Fruit fly (Drosophila melanogaster) whole organism, embryonic: Measurements from ENCODE around the gene Oatp26F.

Experiments
- Awh ChIP-seq: fragments of 200-800 bp; sonication (Bioruptor generic); IDR thresholded peaks from 2 replicates; pipeline ENCODE4, ENCODE4 v1.3.6; 2022; ENCODE audit warnings: missing biosample characterization, missing genetic modification characterization
- CG1024 ChIP-seq: fragments of 200-800 bp; sonication (Bioruptor generic); IDR thresholded peaks from 2 replicates; pipeline ENCODE4 v1.3.6; 2022; ENCODE audit warnings: missing biosample characterization, missing genetic modification characterization
- CG10267 ChIP-seq: fragments of 200-800 bp; sonication (Bioruptor generic); optimal IDR thresholded peaks from 2 replicates; lab custom pipeline; 2018; ENCODE audit warnings: missing biosample characterization, mild to moderate bottlenecking, missing genetic modification characterization, moderate library complexity
- CG10979 ChIP-seq: fragments of 200-800 bp; sonication (Bioruptor generic); optimal IDR thresholded peaks from 2 replicates; lab custom pipeline; 2018; ENCODE audit warnings: missing biosample characterization, mild to moderate bottlenecking, missing genetic modification characterization, moderate library complexity
- CG12155 ChIP-seq: fragments of 200-800 bp; sonication (Bioruptor generic); optimal IDR thresholded peaks from 3 replicates; lab custom pipeline; 2016; ENCODE audit warnings: missing biosample characterization, missing genetic modification characterization
- CG14441 ChIP-seq: fragments of 200-800 bp; sonication (Bioruptor generic); IDR thresholded peaks from 2 replicates; pipeline ENCODE4 v1.3.6; 2022; ENCODE audit warnings: missing biosample characterization, missing genetic modification characterization
- CG14860 ChIP-seq: fragments of 200-800 bp; sonication (Bioruptor generic); IDR thresholded peaks from 3 replicates; pipeline ENCODE4 v1.3.6; 2022; ENCODE audit warnings: missing biosample characterization, missing genetic modification characterization; ENCODE audit not compliant: partially characterized antibody
- CG15011 ChIP-seq: fragments of 200-800 bp; sonication (Bioruptor generic); optimal IDR thresholded peaks from 3 replicates; lab custom pipeline; 2018; ENCODE audit warnings: missing biosample characterization, mild to moderate bottlenecking, missing genetic modification characterization
- CG3838 ChIP-seq: fragments of 200-800 bp; sonication (Bioruptor generic); optimal IDR thresholded peaks from 3 replicates; lab custom pipeline; 2016; ENCODE audit warnings: missing biosample characterization, missing genetic modification characterization
- CG3995 ChIP-seq: fragments of 200-800 bp; sonication (Bioruptor generic); optimal IDR thresholded peaks from 3 replicates; lab custom pipeline; 2016; ENCODE audit warnings: missing biosample characterization, missing genetic modification characterization
- CG4424 ChIP-seq: fragments of 200-800 bp; sonication (Bioruptor generic); optimal IDR thresholded peaks from 3 replicates; lab custom pipeline; 2016; ENCODE audit warnings: missing biosample characterization, missing genetic modification characterization
- CG5953 ChIP-seq: fragments of 200-800 bp; sonication (Bioruptor generic); IDR thresholded peaks from 2 replicates; pipeline ENCODE4 v1.3.6; 2022; ENCODE audit warnings: missing biosample characterization, missing genetic modification characterization
- CG9727 ChIP-seq: fragments of 200-800 bp; sonication (Bioruptor generic); optimal IDR thresholded peaks from 3 replicates; lab custom pipeline; 2017; ENCODE audit warnings: missing biosample characterization, mild to moderate bottlenecking, missing genetic modification characterization
- CG9797 ChIP-seq: fragments of 200-800 bp; sonication (Bioruptor generic); optimal IDR thresholded peaks from 3 replicates; lab custom pipeline; 2018; ENCODE audit warnings: missing biosample characterization, mild to moderate bottlenecking, missing genetic modification characterization
- Dp ChIP-seq: fragments of 200-800 bp; sonication (Bioruptor generic); optimal IDR thresholded peaks from 2 replicates; lab custom pipeline; 2018; ENCODE audit warnings: missing biosample characterization, mild to moderate bottlenecking, missing genetic modification characterization, moderate library complexity
- Ets97D ChIP-seq: fragments of 200-800 bp; sonication (Bioruptor generic); optimal IDR thresholded peaks from 3 replicates; lab custom pipeline; 2016; ENCODE audit warnings: missing biosample characterization, missing genetic modification characterization
- H2.0 ChIP-seq: fragments of 200-800 bp; sonication (Bioruptor generic); IDR thresholded peaks from 2 replicates; pipeline ENCODE4 v1.3.6; 2022; ENCODE audit warnings: missing biosample characterization, missing genetic modification characterization
- HmgD ChIP-seq: fragments of 200-800 bp; sonication (Bioruptor generic); optimal IDR thresholded peaks from 3 replicates; lab custom pipeline; 2016; ENCODE audit warnings: missing biosample characterization, missing genetic modification characterization
- Hmx ChIP-seq: fragments of 200-800 bp; sonication (Bioruptor generic); optimal IDR thresholded peaks from 2 replicates; lab custom pipeline; 2016; ENCODE audit warnings: missing biosample characterization, missing genetic modification characterization
- Med ChIP-seq: fragments of 200-800 bp; sonication (Bioruptor generic); peaks from one replicate; lab custom pipeline; 2016; ENCODE audit warnings: missing biosample characterization, missing genetic modification characterization, mild to moderate bottlenecking, inconsistent platforms, moderate library complexity
- Myb ChIP-seq: fragments of 200-800 bp; sonication (Bioruptor generic); optimal IDR thresholded peaks from 2 replicates; lab custom pipeline; 2016; ENCODE audit warnings: missing biosample characterization, missing genetic modification characterization
- Pdp1 ChIP-seq, 2 experiments: fragments of 200-800 bp; sonication (Bioruptor generic); optimal IDR thresholded peaks; 3 replicates each; lab custom pipeline; 2016; ENCODE audit warnings: missing biosample characterization in 2 of 2, missing genetic modification characterization in 2 of 2, mild to moderate bottlenecking in 1 of 2, moderate library complexity in 1 of 2
- Tbp ChIP-seq: fragments of >200 bp; optimal IDR thresholded peaks from 2 replicates; lab custom pipeline; 2018; ENCODE audit warnings: missing biosample characterization, missing genetic modification characterization
- ash1 ChIP-seq: fragments of 200-800 bp; sonication (Bioruptor generic); optimal IDR thresholded peaks from 2 replicates; lab custom pipeline; 2018; ENCODE audit warnings: missing biosample characterization, mild to moderate bottlenecking, missing genetic modification characterization
- bigmax ChIP-seq: fragments of 200-800 bp; sonication (Bioruptor generic); optimal IDR thresholded peaks from 2 replicates; lab custom pipeline; 2018; ENCODE audit warnings: missing biosample characterization, mild to moderate bottlenecking, missing genetic modification characterization
- crc ChIP-seq: fragments of 200-800 bp; sonication (Bioruptor generic); optimal IDR thresholded peaks from 2 replicates; lab custom pipeline; 2016; ENCODE audit warnings: missing biosample characterization, missing genetic modification characterization
- crp ChIP-seq, 2 experiments: fragments of 200-800 bp; sonication (Bioruptor generic); optimal IDR thresholded peaks; 2 replicates in 1 of 2; 3 replicates in 1 of 2; lab custom pipeline; 2017; ENCODE audit warnings: missing biosample characterization in 2 of 2, missing genetic modification characterization in 2 of 2, mild to moderate bottlenecking in 1 of 2, moderate library complexity in 1 of 2
- exex ChIP-seq: fragments of 200-800 bp; sonication (Bioruptor generic); optimal IDR thresholded peaks from 4 replicates; lab custom pipeline; 2018; ENCODE audit warnings: missing biosample characterization, mild to moderate bottlenecking, missing genetic modification characterization, moderate library complexity
- fd96Cb ChIP-seq: fragments of 200-800 bp; sonication (Bioruptor generic); optimal IDR thresholded peaks from 2 replicates; lab custom pipeline; 2018; ENCODE audit warnings: missing biosample characterization, mild to moderate bottlenecking, missing genetic modification characterization, moderate library complexity
- gcm2 ChIP-seq: fragments of 200-800 bp; sonication (Bioruptor generic); optimal IDR thresholded peaks from 2 replicates; lab custom pipeline; 2016; ENCODE audit warnings: missing biosample characterization, missing genetic modification characterization
- gfzf ChIP-seq: fragments of 200-800 bp; sonication (Bioruptor generic); optimal IDR thresholded peaks from 2 replicates; lab custom pipeline; 2016; ENCODE audit warnings: missing biosample characterization, mild to moderate bottlenecking, missing genetic modification characterization, moderate library complexity
- hth ChIP-seq: fragments of >200 bp; optimal IDR thresholded peaks from 2 replicates; lab custom pipeline; 2017; ENCODE audit warnings: inconsistent platforms
- jing ChIP-seq: fragments of 200-800 bp; sonication (Bioruptor generic); optimal IDR thresholded peaks from 2 replicates; lab custom pipeline; 2018; ENCODE audit warnings: missing biosample characterization, mild to moderate bottlenecking, missing genetic modification characterization
- kay ChIP-seq: fragments of 200-800 bp; sonication (Bioruptor generic); optimal IDR thresholded peaks from 2 replicates; lab custom pipeline; 2016; ENCODE audit warnings: missing biosample characterization, missing genetic modification characterization
- lov ChIP-seq, 2 experiments: fragments of 200-800 bp in 1 of 2; fragments of >200 bp in 1 of 2; sonication (Bioruptor generic) in 1 of 2; IDR thresholded peaks in 1 of 2; optimal IDR thresholded peaks in 1 of 2; 2 replicates in 1 of 2; 3 replicates in 1 of 2; pipeline versions ENCODE4 v1.3.6 to Lab custom; 2017 to 2022; ENCODE audit warnings: missing biosample characterization in 1 of 2, missing genetic modification characterization in 1 of 2
- org-1 ChIP-seq: fragments of 200-800 bp; sonication (Bioruptor generic); optimal IDR thresholded peaks from 2 replicates; lab custom pipeline; 2017; ENCODE audit warnings: missing biosample characterization, missing genetic modification characterization
- pfk ChIP-seq: fragments of 200-800 bp; sonication (Bioruptor generic); optimal IDR thresholded peaks from 2 replicates; lab custom pipeline; 2018; ENCODE audit warnings: missing biosample characterization, mild to moderate bottlenecking, missing genetic modification characterization, moderate library complexity
- phol ChIP-seq: fragments of 200-800 bp; sonication (Bioruptor generic); optimal IDR thresholded peaks from 3 replicates; lab custom pipeline; 2018; ENCODE audit warnings: missing biosample characterization, mild to moderate bottlenecking, missing genetic modification characterization, moderate library complexity
- pzg ChIP-seq: fragments of 200-800 bp; sonication (Bioruptor generic); optimal IDR thresholded peaks from 3 replicates; lab custom pipeline; 2018; ENCODE audit warnings: missing biosample characterization, mild to moderate bottlenecking, missing genetic modification characterization, moderate library complexity
- row ChIP-seq: fragments of 200-800 bp; sonication (Bioruptor generic); IDR thresholded peaks from 3 replicates; pipeline ENCODE4 v1.3.6; 2022; ENCODE audit warnings: missing biosample characterization, missing genetic modification characterization
- scrt ChIP-seq: fragments of 200-800 bp; sonication (Bioruptor generic); optimal IDR thresholded peaks from 2 replicates; lab custom pipeline; 2018; ENCODE audit warnings: missing biosample characterization, mild to moderate bottlenecking, missing genetic modification characterization, moderate library complexity
- sisA ChIP-seq: fragments of 200-800 bp; sonication (Bioruptor generic); IDR thresholded peaks from 2 replicates; pipeline ENCODE4 v1.3.6; 2022; ENCODE audit warnings: missing biosample characterization, missing genetic modification characterization
- sob ChIP-seq: fragments of 200-800 bp; sonication (Bioruptor generic); IDR thresholded peaks from 2 replicates; pipeline ENCODE4 v1.3.6; 2022; ENCODE audit warnings: missing biosample characterization, missing genetic modification characterization
- stwl ChIP-seq: fragments of 200-800 bp; sonication (Bioruptor generic); optimal IDR thresholded peaks from 3 replicates; lab custom pipeline; 2018; ENCODE audit warnings: missing biosample characterization, mild to moderate bottlenecking, missing genetic modification characterization, moderate library complexity
- tio ChIP-seq: fragments of 200-800 bp; sonication (Bioruptor generic); optimal IDR thresholded peaks from 2 replicates; lab custom pipeline; 2017; ENCODE audit warnings: missing biosample characterization, missing genetic modification characterization, inconsistent platforms
- tll ChIP-seq, 2 experiments: fragments of 200-800 bp in 1 of 2; fragments of >200 bp in 1 of 2; sonication (Bioruptor generic) in 1 of 2; optimal IDR thresholded peaks; 2 replicates each; lab custom pipeline; 2017 to 2019; ENCODE audit warnings: missing biosample characterization in 2 of 2, missing genetic modification characterization in 2 of 2, mild to moderate bottlenecking in 1 of 2, moderate library complexity in 1 of 2

The Oatp26F gene

dm6 chr2L:6663562-6664051, 31.4 kb upstream of the Oatp26F start, which contains the start of the genes CG13771, CG34310 and cup:
Gene CG13771, minus strand, starts transcription at chr2L:6663612.
Gene CG34310, plus strand, starts transcription at chr2L:6663664.
Gene cup, plus strand, starts transcription at chr2L:6663664.
- TF ChIP-seq sob = no peak
- TF ChIP-seq Hmx (GFP tag; lab: Kevin White, UChicago) = no peak
- TF ChIP-seq crp (GFP tag; optimal IDR thresholded peaks at IDR 0.05; lab: Kevin White, UChicago) = no peak
- TF ChIP-seq CG1024 (GFP tag; lab: Robert Waterston, UW) = no peak
- no peak for TF ChIP-seq CG10979
- no peak for TF ChIP-seq CG9727 (GFP tag; lab: Kevin White, UChicago)
- no peak for TF ChIP-seq crc (GFP tag; lab: Kevin White, UChicago)
- TF ChIP-seq Tbp = no peak
- TF ChIP-seq CG12155 (GFP tag; lab: Kevin White, UChicago) = no peak
- TF ChIP-seq exex (tag; lab: Kevin White, UChicago) = no peak
- TF ChIP-seq CG14860 (GFP tag; lab: Robert Waterston, UW) = no peak
- peak; percentile 81 for TF ChIP-seq CG10267
- no peak for TF ChIP-seq H2.0 (GFP tag; lab: Robert Waterston, UW)
- TF ChIP-seq Dp (GFP tag; lab: Kevin White, UChicago) = peak; percentile 17
- TF ChIP-seq Pdp1 (GFP tag; optimal IDR thresholded peaks at IDR 0.05; lab: Kevin White, UChicago) = peak in 1 of 2 experiments; percentile 60
- TF ChIP-seq CG3838 = no peak
- TF ChIP-seq CG9797 (GFP tag; lab: Kevin White, UChicago) = peak; percentile 2
- TF ChIP-seq CG4424 (GFP tag; lab: Kevin White, UChicago) = no peak
- TF ChIP-seq Myb (GFP tag; lab: Kevin White, UChicago) = peak; percentile 60
- no peak for TF ChIP-seq org-1 (GFP tag; lab: Kevin White, UChicago)
- TF ChIP-seq HmgD (GFP tag; lab: Kevin White, UChicago) = no peak
- TF ChIP-seq pzg (GFP tag; lab: Kevin White, UChicago) = peak; percentile 9
- no peak for TF ChIP-seq fd96Cb (tag; lab: Kevin White, UChicago)
- peak; percentile 74 for TF ChIP-seq stwl (tag; lab: Kevin White, UChicago)
- TF ChIP-seq Med (GFP tag; lab: Kevin White, UChicago) = peak; percentile 26
- no peak for TF ChIP-seq CG15011
- no peak for TF ChIP-seq kay
- TF ChIP-seq tio (GFP tag; lab: Kevin White, UChicago) = no peak
- peak; percentile 23 for TF ChIP-seq gfzf (GFP tag; lab: Kevin White, UChicago)
- no peak for TF ChIP-seq tll (GFP tag; optimal IDR thresholded peaks at IDR 0.05; lab: Kevin White, UChicago)
- TF ChIP-seq ash1 = no peak
- no peak for TF ChIP-seq gcm2 (GFP tag; lab: Kevin White, UChicago)
- no peak for TF ChIP-seq lov (optimal IDR thresholded peaks at IDR 0.05; lab: Kevin White, UChicago)
- TF ChIP-seq lov (GFP tag; IDR thresholded peaks at IDR 0.05; lab: Robert Waterston, UW) = no peak
- no peak for TF ChIP-seq scrt (GFP tag; lab: Kevin White, UChicago)
- TF ChIP-seq jing (GFP tag; lab: Kevin White, UChicago) = no peak
- TF ChIP-seq phol = peak; percentile 84
- no peak for TF ChIP-seq hth (lab: Kevin White, UChicago)
- TF ChIP-seq row (GFP tag; lab: Robert Waterston, UW) = no peak
- TF ChIP-seq CG14441 (GFP tag; lab: Robert Waterston, UW) = no peak
- TF ChIP-seq Ets97D (GFP tag; lab: Kevin White, UChicago) = peak; percentile 18
- peak; percentile 26 for TF ChIP-seq CG3995 (GFP tag; lab: Kevin White, UChicago)
- TF ChIP-seq sisA (GFP tag; lab: Robert Waterston, UW) = no peak
- no peak for TF ChIP-seq bigmax (GFP tag; lab: Kevin White, UChicago)
- TF ChIP-seq CG5953 = no peak
- 0 out of 2 replicates have a peak, but pooled peaks have one; percentile 9 for TF ChIP-seq Awh (GFP tag; lab: Robert Waterston, UW)
- TF ChIP-seq pfk = no peak
